Fruit fly (Drosophila melanogaster): ENCODE results near the gene CG15572.

DNA sequence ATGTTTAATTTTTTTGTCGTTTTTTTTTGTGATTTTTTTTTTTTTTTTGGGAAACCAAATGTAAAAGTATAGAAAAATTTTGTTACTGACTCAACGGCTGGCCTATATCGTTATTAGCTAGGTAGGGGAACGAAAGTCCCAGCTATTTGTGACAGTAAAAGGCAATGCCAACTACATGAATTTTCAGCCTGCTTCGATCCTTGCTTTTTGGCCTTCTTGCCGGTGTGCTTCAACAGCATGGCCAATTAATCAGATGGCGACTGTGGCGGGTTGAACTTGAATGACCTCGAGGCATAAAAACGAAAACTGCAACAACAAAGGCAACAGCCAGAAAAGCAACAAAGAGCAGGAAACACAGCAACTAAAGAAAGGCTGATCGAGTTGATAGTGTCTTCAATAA, 9.4 kb downstream of the CG15572 start, which contains the start of gene CG15578:
- TF ChIP-seq ey (GFP tag; optimal IDR thresholded peaks at IDR 0.05), result no peak
- no peak for TF ChIP-seq usp (GFP tag; optimal IDR thresholded peaks at IDR 0.05)
- no peak for TF ChIP-seq dl (GFP tag; optimal IDR thresholded peaks at IDR 0.05; ENCODE audit: insufficient read depth in 1 of 2, partially characterized antibody in 2 of 2)
- TF ChIP-seq CrebA (GFP tag; optimal IDR thresholded peaks at IDR 0.05; ENCODE audit: borderline replicate concordance), result no peak
- no peak for TF ChIP-seq Dfd (GFP tag; optimal IDR thresholded peaks at IDR 0.05)
- TF ChIP-seq Myc (optimal IDR thresholded peaks at IDR 0.05), result no peak
- TF ChIP-seq jim (GFP tag; optimal IDR thresholded peaks at IDR 0.05), result no peak
- no peak for TF ChIP-seq HLH106 (tag; optimal IDR thresholded peaks at IDR 0.05)
- TF ChIP-seq psq (GFP tag; optimal IDR thresholded peaks at IDR 0.05), result no peak
- TF ChIP-seq Mio (GFP tag; optimal IDR thresholded peaks at IDR 0.05), result no peak
- no peak for TF ChIP-seq fru (GFP tag; optimal IDR thresholded peaks at IDR 0.05)
- no peak for TF ChIP-seq lola (GFP tag; optimal IDR thresholded peaks at IDR 0.05)
- TF ChIP-seq Abd-B (GFP tag; optimal IDR thresholded peaks at IDR 0.05), result no peak

Measured in whole organism, wandering third instar larva.